Worm (Caenorhabditis elegans) whole organism, early embryonic: Measurements from ENCODE around the gene Y60C6A.1.

Source experiments
- B0310.2 ChIP-seq: sonication (generic microtip); optimal IDR thresholded peaks from 2 replicates; lab custom pipeline; 2016; ENCODE audit warnings: mild to moderate bottlenecking, missing genetic modification characterization, missing compliant biosample characterization
- F13C5.2 ChIP-seq: sonication (generic microtip); optimal IDR thresholded peaks from 2 replicates; lab custom pipeline; 2017; ENCODE audit warnings: mild to moderate bottlenecking, missing genetic modification characterization, inconsistent platforms, missing compliant biosample characterization
- aly-1 ChIP-seq: sonication (generic microtip); optimal IDR thresholded peaks from 2 replicates; lab custom pipeline; 2016; ENCODE audit warnings: missing genetic modification characterization, missing compliant biosample characterization
- ama-1 ChIP-seq: fragments of 150-350 bp; optimal IDR thresholded peaks from 2 replicates; lab custom pipeline; 2014
- ceh-13 ChIP-seq: fragments of 200-800 bp; sonication (Bioruptor generic); optimal IDR thresholded peaks from 2 replicates; lab custom pipeline; 2018; ENCODE audit warnings: mild to moderate bottlenecking, missing genetic modification characterization, missing compliant biosample characterization
- ceh-36 ChIP-seq: sonication (generic microtip); optimal IDR thresholded peaks from 2 replicates; lab custom pipeline; 2016; ENCODE audit warnings: missing genetic modification characterization, inconsistent platforms, missing compliant biosample characterization
- ets-7 ChIP-seq: sonication (generic microtip); optimal IDR thresholded peaks from 2 replicates; lab custom pipeline; 2016; ENCODE audit warnings: missing genotype, missing genetic modification characterization, missing compliant biosample characterization
- flt-1 ChIP-seq: fragments of 200-800 bp; sonication (Bioruptor generic); IDR thresholded peaks from 2 replicates; pipeline ENCODE4 v1.3.6; 2022; ENCODE audit warnings: missing genetic modification characterization, missing compliant biosample characterization
- hmbx-1 ChIP-seq: sonication (generic microtip); optimal IDR thresholded peaks from 2 replicates; lab custom pipeline; 2016; ENCODE audit warnings: mild to moderate bottlenecking, missing genetic modification characterization, missing compliant biosample characterization
- hmg-4 ChIP-seq: fragments of 200-800 bp; sonication (Bioruptor generic); optimal IDR thresholded peaks from 2 replicates; lab custom pipeline; 2018; ENCODE audit warnings: mild to moderate bottlenecking, missing genetic modification characterization, missing compliant biosample characterization
- hnd-1 ChIP-seq: sonication (generic microtip); optimal IDR thresholded peaks from 2 replicates; lab custom pipeline; 2016; ENCODE audit warnings: missing genetic modification characterization, missing compliant biosample characterization
- pes-1 ChIP-seq: fragments of 200-800 bp; sonication (Bioruptor generic); IDR thresholded peaks from 2 replicates; pipeline ENCODE4 v1.3.6; 2022; ENCODE audit warnings: missing genetic modification reagents, missing genetic modification characterization, missing compliant biosample characterization
- scrt-1 ChIP-seq: fragments of 200-800 bp; sonication (Bioruptor generic); IDR thresholded peaks from 2 replicates; pipeline ENCODE4 v1.3.6; 2022; ENCODE audit warnings: missing genetic modification characterization, missing compliant biosample characterization
- sea-1 ChIP-seq: fragments of 200-800 bp; sonication (Bioruptor generic); conservative IDR thresholded peaks from 2 replicates; pipeline ENCODE4 v1.3.6; 2022; ENCODE audit warnings: missing genetic modification characterization, missing compliant biosample characterization
- tbx-11 ChIP-seq: fragments of 200-800 bp; sonication (Bioruptor generic); IDR thresholded peaks from 2 replicates; pipeline ENCODE4 v1.3.6; 2022; ENCODE audit warnings: missing genetic modification characterization, missing compliant biosample characterization
- tbx-37 ChIP-seq: fragments of 200-800 bp; sonication (Bioruptor generic); conservative IDR thresholded peaks from 2 replicates; pipeline ENCODE4 v1.3.6; 2022; ENCODE audit warnings: missing genetic modification reagents, missing genetic modification characterization, missing compliant biosample characterization
- tra-4 ChIP-seq: sonication (generic microtip); optimal IDR thresholded peaks from 2 replicates; lab custom pipeline; 2017; ENCODE audit warnings: missing genetic modification characterization, missing compliant biosample characterization

The Y60C6A.1 gene

DNA sequence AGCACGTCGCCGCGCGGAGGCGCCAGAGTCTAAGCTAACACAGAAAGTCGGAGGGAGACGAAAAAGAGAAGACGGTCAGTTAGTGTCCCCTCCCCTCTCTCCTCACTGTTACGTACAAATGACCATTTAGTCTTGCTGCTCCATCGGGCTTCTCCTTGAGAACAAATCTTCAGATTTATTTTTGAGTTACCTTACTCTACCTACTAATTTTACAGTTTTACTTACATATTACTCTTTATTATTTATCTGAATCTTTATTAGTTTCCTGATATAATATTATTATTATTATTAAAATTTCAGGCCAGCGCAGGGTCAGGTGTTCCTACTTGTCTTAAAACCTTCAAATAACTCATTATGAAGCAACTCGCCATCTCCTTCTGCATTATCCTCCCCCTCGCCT, 17.4 kb downstream of the Y60C6A.1 start, which contains the start of gene R02F11.1:
Gene R02F11.1 (plus strand): TSS at position 301 of the 400 bp plus-strand sequence.
- no peak for TF ChIP-seq ceh-13 (GFP tag; lab: Kevin White, UChicago)
- no peak for TF ChIP-seq tbx-11 (GFP tag; lab: Robert Waterston, UW)
- TF ChIP-seq pes-1 (GFP tag; lab: Robert Waterston, UW) = no peak
- TF ChIP-seq ets-7 (tag; lab: Kevin White, UChicago) = no peak
- TF ChIP-seq ama-1 = no peak
- TF ChIP-seq tbx-37 = no peak
- no peak for TF ChIP-seq aly-1
- no peak for TF ChIP-seq F13C5.2 (tag; lab: Kevin White, UChicago)
- no peak for TF ChIP-seq hmg-4 (GFP tag; lab: Kevin White, UChicago)
- TF ChIP-seq hmbx-1 (tag; lab: Kevin White, UChicago) = no peak
- no peak for TF ChIP-seq tra-4 (tag; lab: Kevin White, UChicago)
- TF ChIP-seq flt-1 (GFP tag; lab: Robert Waterston, UW) = no peak
- TF ChIP-seq B0310.2 (tag; lab: Kevin White, UChicago) = no peak

DNA sequence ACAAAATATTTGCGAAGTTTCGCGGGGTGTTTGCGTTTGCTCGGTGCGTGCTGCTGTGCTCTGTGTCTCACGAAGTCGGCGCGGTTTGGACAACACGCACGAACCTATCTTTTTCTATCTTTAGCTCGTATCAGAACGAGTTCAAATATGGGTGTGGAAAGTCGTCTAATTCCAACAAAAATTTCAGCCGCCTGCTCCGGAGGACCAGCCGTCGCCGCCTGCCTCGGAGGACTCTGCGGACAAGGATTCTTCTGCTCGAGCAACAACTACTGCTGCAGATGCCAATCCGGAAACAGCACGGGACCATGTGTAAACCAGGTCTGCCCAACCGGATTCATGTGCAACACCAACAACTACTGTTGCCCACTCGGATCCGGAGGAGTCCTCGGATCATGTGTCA, 18.5 kb downstream of the Y60C6A.1 start:
- TF ChIP-seq pes-1 (GFP tag; lab: Robert Waterston, UW) (no peak), B0310.2 (tag; lab: Kevin White, UChicago) (no peak), tbx-11 (GFP tag; lab: Robert Waterston, UW) (no peak), hmg-4 (GFP tag; lab: Kevin White, UChicago) (no peak), scrt-1 (no peak), hmbx-1 (tag; lab: Kevin White, UChicago) (no peak), sea-1 (GFP tag; lab: Robert Waterston, UW) (no peak), hnd-1 (tag; lab: Kevin White, UChicago) (no peak), ceh-36 (tag; lab: Kevin White, UChicago) (no peak), F13C5.2 (tag; lab: Kevin White, UChicago) (no peak), aly-1 (no peak), tbx-37 (no peak), ama-1 (no peak), tra-4 (tag; lab: Kevin White, UChicago) (no peak), flt-1 (GFP tag; lab: Robert Waterston, UW) (no peak), ceh-13 (GFP tag; lab: Kevin White, UChicago) (no peak), ets-7 (tag; lab: Kevin White, UChicago) (no peak)

DNA sequence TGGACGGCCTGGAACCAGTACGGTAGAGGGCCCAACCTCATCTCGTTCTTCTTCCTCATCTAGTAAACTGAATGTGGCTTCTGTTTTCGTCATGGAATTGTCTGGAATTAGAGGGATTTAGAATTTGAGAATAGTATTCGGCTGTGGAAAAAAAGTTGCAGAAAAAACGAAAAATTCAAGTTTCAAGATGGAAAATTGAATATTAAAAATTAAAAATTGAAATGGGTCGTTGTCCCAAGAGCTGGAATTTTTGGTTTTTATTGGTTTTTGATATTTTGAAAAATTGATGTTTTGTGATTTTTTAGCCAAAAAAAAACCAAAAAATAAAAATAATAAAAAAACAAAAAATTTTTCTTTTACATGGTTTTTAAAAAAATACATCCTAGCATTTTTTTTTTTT, 22.4 kb downstream of the Y60C6A.1 start, which contains the start of gene R02F11.3:
Gene R02F11.3 (minus strand): TSS at position 101 of the 400 bp plus-strand sequence.
- TF ChIP-seq hnd-1 (tag; lab: Kevin White, UChicago) (no peak), tbx-37 (no peak), aly-1 (no peak), B0310.2 (tag; lab: Kevin White, UChicago) (no peak), ceh-36 (tag; lab: Kevin White, UChicago) (no peak), flt-1 (GFP tag; lab: Robert Waterston, UW) (no peak), pes-1 (GFP tag; lab: Robert Waterston, UW) (no peak), tra-4 (tag; lab: Kevin White, UChicago) (no peak), ceh-13 (GFP tag; lab: Kevin White, UChicago) (no peak)

- TF ChIP-seq hmg-4 (GFP tag; lab: Kevin White, UChicago) = no peak
- no peak for TF ChIP-seq flt-1 (GFP tag; lab: Robert Waterston, UW)
- TF ChIP-seq F13C5.2 (tag; lab: Kevin White, UChicago) = no peak
- no peak for TF ChIP-seq aly-1
- TF ChIP-seq sea-1 (GFP tag; lab: Robert Waterston, UW) = no peak
- no peak for TF ChIP-seq scrt-1
- TF ChIP-seq hmbx-1 (tag; lab: Kevin White, UChicago) = no peak
- no peak for TF ChIP-seq tra-4 (tag; lab: Kevin White, UChicago)
- no peak for TF ChIP-seq pes-1 (GFP tag; lab: Robert Waterston, UW)
- no peak for TF ChIP-seq B0310.2 (tag; lab: Kevin White, UChicago)
- no peak for TF ChIP-seq tbx-11 (GFP tag; lab: Robert Waterston, UW)
- no peak for TF ChIP-seq ama-1
- TF ChIP-seq hnd-1 (tag; lab: Kevin White, UChicago) = no peak
- no peak for TF ChIP-seq ets-7 (tag; lab: Kevin White, UChicago)
- no peak for TF ChIP-seq ceh-36 (tag; lab: Kevin White, UChicago)
- no peak for TF ChIP-seq ceh-13 (GFP tag; lab: Kevin White, UChicago)
- no peak for TF ChIP-seq tbx-37
Measured at ce11 chrV:4806859-4807258, 23.4 kb downstream of the Y60C6A.1 start.

DNA sequence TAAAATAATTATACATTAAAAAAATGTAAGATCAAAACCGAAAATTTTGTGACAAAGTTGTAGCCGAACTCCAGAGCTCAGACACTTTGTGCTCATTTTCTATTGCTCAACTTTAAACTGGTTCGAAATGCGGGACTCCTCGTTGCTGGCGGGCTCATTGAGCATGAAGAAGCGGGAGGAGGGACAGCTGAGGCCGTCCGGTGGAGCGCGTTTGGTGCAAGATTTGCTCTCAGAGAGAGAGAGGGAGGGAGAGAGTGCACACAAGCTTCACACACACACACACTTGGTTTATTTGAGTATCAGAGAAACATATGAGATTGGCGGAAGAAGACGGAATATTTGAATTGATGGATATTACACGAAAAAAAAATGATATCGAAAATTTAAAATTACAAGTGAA, 27.2 kb downstream of the Y60C6A.1 start:
- TF ChIP-seq flt-1 (GFP tag; lab: Robert Waterston, UW) (no peak), ceh-13 (GFP tag; lab: Kevin White, UChicago) (no peak), hmg-4 (GFP tag; lab: Kevin White, UChicago) (peak; percentile 54), tbx-37 (no peak)

DNA sequence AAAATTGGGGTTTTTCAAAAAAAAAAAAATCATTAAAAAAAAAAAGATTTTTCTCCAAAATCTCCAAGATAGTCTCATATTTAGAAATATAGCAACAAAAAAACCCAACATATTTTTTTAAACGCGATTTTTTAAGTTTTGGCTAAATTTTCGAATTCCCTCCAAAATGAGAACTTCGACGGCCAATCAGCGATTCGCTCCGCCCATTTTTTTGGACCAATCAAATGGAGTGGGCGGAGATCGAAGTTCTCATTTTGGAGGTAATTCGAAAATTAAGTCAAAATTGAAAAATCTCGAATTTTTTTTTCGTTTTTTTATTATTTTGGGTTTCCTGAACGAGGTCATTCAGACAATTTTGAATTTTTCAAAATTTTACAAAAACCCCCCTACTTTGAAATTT, 30.4 kb downstream of the Y60C6A.1 start:
- TF ChIP-seq hnd-1 (tag; lab: Kevin White, UChicago) (no peak), F13C5.2 (tag; lab: Kevin White, UChicago) (no peak), ets-7 (tag; lab: Kevin White, UChicago) (no peak), tra-4 (tag; lab: Kevin White, UChicago) (no peak), sea-1 (GFP tag; lab: Robert Waterston, UW) (no peak)

ce11 chrV:4818563-4818962, 35.1 kb downstream of the Y60C6A.1 start, which contains the start of gene ccep-97:
Gene ccep-97, minus strand, starts transcription at chrV:4818663.
- TF ChIP-seq hmbx-1 (tag; lab: Kevin White, UChicago) (no peak), hnd-1 (tag; lab: Kevin White, UChicago) (no peak), F13C5.2 (tag; lab: Kevin White, UChicago) (no peak), ceh-36 (tag; lab: Kevin White, UChicago) (no peak), ceh-13 (GFP tag; lab: Kevin White, UChicago) (no peak), flt-1 (GFP tag; lab: Robert Waterston, UW) (no peak), tbx-11 (GFP tag; lab: Robert Waterston, UW) (no peak), scrt-1 (no peak), pes-1 (GFP tag; lab: Robert Waterston, UW) (no peak), B0310.2 (tag; lab: Kevin White, UChicago) (no peak), hmg-4 (GFP tag; lab: Kevin White, UChicago) (no peak), tra-4 (tag; lab: Kevin White, UChicago) (no peak), ets-7 (tag; lab: Kevin White, UChicago) (no peak), tbx-37 (no peak), sea-1 (GFP tag; lab: Robert Waterston, UW) (no peak), aly-1 (no peak), ama-1 (no peak)
